Worm (Caenorhabditis elegans) whole organism, L3 larva: ENCODE results near the gene C49C8.5.

ENCODE experiments used
- aly-2 ChIP-seq: fragments of 150-350 bp; optimal IDR thresholded peaks from 2 replicates; lab custom pipeline; 2014; ENCODE audit warnings: missing biosample characterization, missing genetic modification characterization
- ceh-16 ChIP-seq: sonication (generic microtip); optimal IDR thresholded peaks from 2 replicates; lab custom pipeline; 2017; ENCODE audit warnings: missing biosample characterization, missing genetic modification characterization
- ceh-82 ChIP-seq: fragments of 150-350 bp; optimal IDR thresholded peaks from 2 replicates; lab custom pipeline; 2014; ENCODE audit warnings: missing biosample characterization, missing genetic modification characterization
- ceh-9 ChIP-seq: sonication (generic microtip); optimal IDR thresholded peaks from 2 replicates; lab custom pipeline; 2018; ENCODE audit warnings: missing biosample characterization, missing genetic modification characterization
- daf-12 ChIP-seq: fragments of 150-350 bp; optimal IDR thresholded peaks from 2 replicates; lab custom pipeline; 2014; ENCODE audit warnings: missing biosample characterization, missing genetic modification reagents, missing genetic modification characterization
- egl-27 ChIP-seq: sonication (generic microtip); optimal IDR thresholded peaks from 4 replicates; lab custom pipeline; 2017; ENCODE audit warnings: missing biosample characterization, missing genetic modification reagents, missing genetic modification characterization
- egl-5 ChIP-seq: fragments of 150-350 bp; optimal IDR thresholded peaks from 2 replicates; lab custom pipeline; 2017; ENCODE audit warnings: missing biosample characterization, missing genetic modification reagents, missing genetic modification characterization, inconsistent platforms
- elt-1 ChIP-seq: fragments of 150-350 bp; optimal IDR thresholded peaks from 2 replicates; lab custom pipeline; 2014; ENCODE audit warnings: missing biosample characterization, missing genetic modification characterization
- elt-2 ChIP-seq: sonication (generic microtip); optimal IDR thresholded peaks from 2 replicates; lab custom pipeline; 2016; ENCODE audit warnings: missing genetic modification reagents, mild to moderate bottlenecking, missing genetic modification characterization, missing compliant biosample characterization
- eor-1 ChIP-seq, 2 experiments: fragments of 150-350 bp; optimal IDR thresholded peaks; 2 replicates each; lab custom pipeline; 2014 to 2018; ENCODE audit warnings: missing biosample characterization in 2 of 2, missing genetic modification characterization in 2 of 2
- fkh-10 ChIP-seq: sonication (generic microtip); optimal IDR thresholded peaks from 2 replicates; lab custom pipeline; 2017; ENCODE audit warnings: missing biosample characterization, missing genetic modification reagents, missing genetic modification characterization
- fkh-2 ChIP-seq: fragments of 150-350 bp; optimal IDR thresholded peaks from 2 replicates; lab custom pipeline; 2014; ENCODE audit warnings: missing biosample characterization, missing genetic modification reagents, missing genetic modification characterization
- fos-1 ChIP-seq: fragments of 150-350 bp; optimal IDR thresholded peaks from 2 replicates; lab custom pipeline; 2014; ENCODE audit warnings: missing biosample characterization, missing genetic modification characterization
- hmg-11 ChIP-seq: sonication (generic microtip); optimal IDR thresholded peaks from 2 replicates; lab custom pipeline; 2016; ENCODE audit warnings: missing genetic modification characterization, missing compliant biosample characterization
- jun-1 ChIP-seq: fragments of 150-350 bp; optimal IDR thresholded peaks from 2 replicates; lab custom pipeline; 2014; ENCODE audit warnings: missing biosample characterization, missing genetic modification reagents, missing genetic modification characterization
- lin-15B ChIP-seq: fragments of 150-350 bp; optimal IDR thresholded peaks from 2 replicates; lab custom pipeline; 2014; ENCODE audit warnings: missing biosample characterization, missing genetic modification characterization
- lsy-12 ChIP-seq: sonication (generic microtip); optimal IDR thresholded peaks from 2 replicates; lab custom pipeline; 2016; ENCODE audit warnings: mild to moderate bottlenecking, missing genetic modification characterization, missing compliant biosample characterization
- mdl-1 ChIP-seq: fragments of 150-350 bp; optimal IDR thresholded peaks from 2 replicates; lab custom pipeline; 2014; ENCODE audit warnings: missing biosample characterization, missing genetic modification characterization
- mml-1 ChIP-seq: fragments of 150-350 bp; sonication (generic microtip); optimal IDR thresholded peaks from 3 replicates; lab custom pipeline; 2014; ENCODE audit warnings: missing biosample characterization, missing genetic modification characterization
- nfya-1 ChIP-seq: sonication (generic microtip); optimal IDR thresholded peaks from 2 replicates; lab custom pipeline; 2017; ENCODE audit warnings: missing genetic modification characterization, mild to moderate bottlenecking, missing compliant biosample characterization, antibody characterized with exemption, moderate library complexity; ENCODE audit not compliant: insufficient read depth
- nhr-11 ChIP-seq: fragments of 150-350 bp; optimal IDR thresholded peaks from 2 replicates; lab custom pipeline; 2014; ENCODE audit warnings: missing biosample characterization, missing genetic modification characterization
- nhr-12 ChIP-seq: fragments of 150-350 bp; optimal IDR thresholded peaks from 2 replicates; lab custom pipeline; 2014; ENCODE audit warnings: missing biosample characterization, missing genetic modification characterization
- nhr-23 ChIP-seq: fragments of 150-350 bp; optimal IDR thresholded peaks from 2 replicates; lab custom pipeline; 2014; ENCODE audit warnings: missing biosample characterization, missing genetic modification reagents, missing genetic modification characterization
- nhr-237 ChIP-seq: fragments of 150-350 bp; optimal IDR thresholded peaks from 2 replicates; lab custom pipeline; 2014; ENCODE audit warnings: missing biosample characterization, missing genetic modification characterization
- nhr-28 ChIP-seq: fragments of 150-350 bp; optimal IDR thresholded peaks from 2 replicates; lab custom pipeline; 2014; ENCODE audit warnings: missing biosample characterization, missing genetic modification characterization
- nhr-43 ChIP-seq: sonication (generic microtip); optimal IDR thresholded peaks from 2 replicates; lab custom pipeline; 2016; ENCODE audit warnings: mild to moderate bottlenecking, missing genetic modification characterization, missing compliant biosample characterization; ENCODE audit not compliant: poor library complexity, severe bottlenecking
- nhr-67 ChIP-seq: fragments of 150-350 bp; optimal IDR thresholded peaks from 2 replicates; lab custom pipeline; 2014; ENCODE audit warnings: missing biosample characterization, missing genetic modification characterization
- nhr-76 ChIP-seq: fragments of 150-350 bp; sonication (generic microtip); optimal IDR thresholded peaks from 5 replicates; lab custom pipeline; 2014; ENCODE audit warnings: missing biosample characterization, missing genetic modification characterization
- pqm-1 ChIP-seq: fragments of 150-350 bp; optimal IDR thresholded peaks from 2 replicates; lab custom pipeline; 2017; ENCODE audit warnings: missing biosample characterization, missing genetic modification characterization, inconsistent platforms
- sea-2 ChIP-seq: fragments of 150-350 bp; sonication (generic microtip); optimal IDR thresholded peaks from 4 replicates; lab custom pipeline; 2014; ENCODE audit warnings: missing biosample characterization, missing genetic modification reagents, missing genetic modification characterization
- snpc-4 ChIP-seq: fragments of 150-350 bp; optimal IDR thresholded peaks from 2 replicates; lab custom pipeline; 2014; ENCODE audit warnings: missing biosample characterization, missing genetic modification characterization
- tbx-2 ChIP-seq: sonication (generic microtip); optimal IDR thresholded peaks from 2 replicates; lab custom pipeline; 2016; ENCODE audit warnings: mild to moderate bottlenecking, missing genetic modification characterization, missing compliant biosample characterization
- unc-62 ChIP-seq: fragments of 150-350 bp; sonication (generic microtip); optimal IDR thresholded peaks from 4 replicates; lab custom pipeline; 2014; ENCODE audit warnings: missing biosample characterization, missing genetic modification reagents, missing genetic modification characterization
- zag-1 ChIP-seq: fragments of 150-350 bp; optimal IDR thresholded peaks from 2 replicates; lab custom pipeline; 2014; ENCODE audit warnings: missing biosample characterization, missing genetic modification characterization
- ztf-11 ChIP-seq: fragments of 150-350 bp; optimal IDR thresholded peaks from 2 replicates; lab custom pipeline; 2014; ENCODE audit warnings: missing biosample characterization, missing genetic modification characterization
- ztf-4 ChIP-seq: fragments of 150-350 bp; optimal IDR thresholded peaks from 2 replicates; lab custom pipeline; 2014; ENCODE audit warnings: missing biosample characterization, missing genetic modification characterization

C49C8.5 gene

DNA sequence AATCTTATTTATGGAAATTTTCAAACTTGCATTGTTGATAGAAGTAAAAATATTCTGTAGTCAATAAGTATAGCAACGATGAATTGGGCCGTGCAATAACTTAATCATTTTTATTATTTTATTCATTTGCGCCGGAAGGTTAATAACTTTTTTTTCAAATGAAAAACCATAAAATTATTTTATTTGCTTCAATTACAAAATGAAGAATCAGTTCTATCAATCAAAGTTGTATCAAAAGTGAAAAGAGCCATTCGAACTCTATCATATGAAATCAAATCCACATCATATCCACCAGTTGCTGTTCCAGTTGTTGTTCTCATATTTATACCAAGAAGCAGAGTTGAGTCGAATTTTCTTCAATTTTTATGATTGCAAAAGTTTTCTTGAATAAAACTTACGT lies 5.0 kb downstream of the C49C8.5 start, which contains the start of gene cyp-33E1:
TSS of gene cyp-33E1 (minus strand) at position 101 of the 400 bp plus-strand sequence.
- TF ChIP-seq tbx-2 (tag; lab: Kevin White, UChicago), result no peak
- TF ChIP-seq unc-62 (GFP tag; lab: Kevin White, UChicago), result no peak
- no peak for TF ChIP-seq nfya-1 (tag; lab: Kevin White, UChicago)
- TF ChIP-seq nhr-28 (tag; lab: Kevin White, UChicago), result no peak
- TF ChIP-seq lin-15B, result no peak
- no peak for TF ChIP-seq fos-1 (tag; lab: Kevin White, UChicago)
- no peak for TF ChIP-seq fkh-2 (tag; lab: Kevin White, UChicago)
- no peak for TF ChIP-seq nhr-11
- no peak for TF ChIP-seq elt-1 (tag; lab: Kevin White, UChicago)
- TF ChIP-seq fkh-10 (GFP tag; lab: Kevin White, UChicago), result no peak
- no peak for TF ChIP-seq nhr-237 (tag; lab: Kevin White, UChicago)
- TF ChIP-seq mdl-1 (tag; lab: Kevin White, UChicago), result no peak
- TF ChIP-seq mml-1 (tag; lab: Kevin White, UChicago), result no peak
- no peak for TF ChIP-seq egl-5 (tag; lab: Kevin White, UChicago)
- TF ChIP-seq hmg-11 (tag; lab: Kevin White, UChicago), result no peak
- TF ChIP-seq ztf-11 (tag; lab: Kevin White, UChicago), result no peak
- no peak for TF ChIP-seq nhr-12
- TF ChIP-seq lsy-12 (tag; lab: Kevin White, UChicago), result no peak
- no peak for TF ChIP-seq daf-12

- no peak for TF ChIP-seq eor-1 (tag; optimal IDR thresholded peaks at IDR 0.05; lab: Kevin White, UChicago)
- TF ChIP-seq nhr-23 (tag; lab: Kevin White, UChicago), result no peak
- no peak for TF ChIP-seq ceh-82 (tag; lab: Kevin White, UChicago)
- no peak for TF ChIP-seq ztf-11 (tag; lab: Kevin White, UChicago)
- no peak for TF ChIP-seq jun-1 (tag; lab: Kevin White, UChicago)
- no peak for TF ChIP-seq daf-12
- TF ChIP-seq pqm-1 (tag; lab: Kevin White, UChicago), result no peak
- no peak for TF ChIP-seq nhr-237 (tag; lab: Kevin White, UChicago)
Observed at ce11 chrIV:8644432-8644831, 9.0 kb downstream of the C49C8.5 start, which contains the start of gene C49C8.3. TSS of gene C49C8.3 (plus strand) at chrIV:8644732.

DNA sequence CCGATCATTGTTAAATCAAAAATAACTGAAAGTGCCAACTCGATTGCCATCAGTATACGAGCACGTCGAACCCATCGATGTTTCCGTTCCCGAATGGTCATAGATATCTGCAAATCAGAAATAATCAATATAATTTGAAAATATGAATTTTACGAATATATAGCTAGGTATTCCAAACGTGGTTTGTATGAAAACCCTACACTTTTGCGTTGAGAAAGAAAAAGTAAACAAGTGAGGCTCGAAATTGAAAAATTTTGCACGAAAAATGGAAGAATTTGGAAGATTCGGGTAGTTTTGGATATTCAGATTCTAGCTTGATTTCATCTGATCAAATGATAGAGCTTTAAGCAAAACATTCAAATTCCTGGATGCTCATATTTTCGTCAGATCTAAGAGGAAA lies 14.7 kb downstream of the C49C8.5 start, which contains the start of gene F42A9.9:
TSS of gene F42A9.9 (minus strand) at position 101 of the 400 bp plus-strand sequence.
- TF ChIP-seq egl-27 (tag; lab: Kevin White, UChicago), result no peak
- no peak for TF ChIP-seq nhr-237 (tag; lab: Kevin White, UChicago)
- no peak for TF ChIP-seq nhr-11
- no peak for TF ChIP-seq ceh-16
- no peak for TF ChIP-seq fos-1 (tag; lab: Kevin White, UChicago)
- no peak for TF ChIP-seq nhr-12
- TF ChIP-seq elt-2 (tag; lab: Kevin White, UChicago), result no peak
- no peak for TF ChIP-seq ztf-4 (tag; lab: Kevin White, UChicago)
- TF ChIP-seq zag-1 (tag; lab: Kevin White, UChicago), result no peak
- TF ChIP-seq, all 47 proteins: peak for 0

DNA sequence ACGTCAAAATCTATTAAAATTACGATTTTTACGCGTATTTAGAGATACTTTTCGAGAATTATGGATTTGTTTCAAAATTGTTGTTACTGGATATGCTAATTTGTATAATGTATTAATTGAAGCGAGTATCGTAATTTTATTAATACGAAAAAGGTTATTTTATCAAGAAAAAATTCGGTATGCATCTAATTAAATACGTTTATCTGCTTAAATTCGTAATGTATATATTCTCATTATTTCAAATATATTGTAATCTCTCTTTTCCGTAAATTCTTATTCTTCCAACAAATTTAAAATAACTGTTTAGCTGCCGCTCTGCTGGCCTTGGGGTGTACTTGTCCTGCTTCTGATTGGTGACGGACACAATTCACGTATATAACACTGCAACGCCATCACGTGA lies 22.4 kb downstream of the C49C8.5 start, which contains the start of gene dgk-4:
TSS of gene dgk-4 (plus strand) at position 301 of the 400 bp plus-strand sequence.
- TF ChIP-seq jun-1 (tag; lab: Kevin White, UChicago) (no peak), egl-27 (tag; lab: Kevin White, UChicago) (no peak), nhr-67 (tag; lab: Kevin White, UChicago) (no peak), aly-2 (tag; lab: Kevin White, UChicago) (no peak), nhr-11 (no peak), nhr-76 (tag; lab: Kevin White, UChicago) (no peak), ceh-9 (tag; lab: Kevin White, UChicago) (no peak), snpc-4 (no peak), hmg-11 (tag; lab: Kevin White, UChicago) (no peak)

DNA sequence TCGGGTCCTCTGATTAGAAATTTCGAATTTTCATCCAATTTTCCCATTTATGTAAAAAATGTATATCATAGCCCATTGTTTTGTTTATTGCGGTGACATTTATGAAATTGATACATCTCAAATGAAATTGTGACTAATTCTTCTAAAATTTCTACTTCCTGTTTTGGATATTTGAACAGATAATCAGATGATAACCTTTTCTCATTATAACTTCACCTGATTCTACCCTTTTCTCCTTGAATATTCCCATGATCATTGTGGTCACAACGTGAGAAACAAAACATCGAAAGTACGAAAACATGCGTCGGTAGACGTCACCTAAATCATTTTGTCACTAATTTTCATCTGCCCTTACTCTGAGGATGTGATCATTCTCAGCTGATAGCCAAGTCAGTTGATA lies 23.2 kb downstream of the C49C8.5 start:
- TF ChIP-seq nhr-43 (tag; lab: Kevin White, UChicago), result no peak
- TF ChIP-seq jun-1 (tag; lab: Kevin White, UChicago), result no peak
- TF ChIP-seq mml-1 (tag; lab: Kevin White, UChicago), result no peak
- no peak for TF ChIP-seq nhr-28 (tag; lab: Kevin White, UChicago)
- no peak for TF ChIP-seq sea-2 (GFP tag; lab: Kevin White, UChicago)
